Fruit fly (Drosophila melanogaster) whole organism, adult: ENCODE results near the gene Nlg2.

Experiments
- CG12768 ChIP-seq: fragments of 200-800 bp; sonication (Bioruptor generic); optimal IDR thresholded peaks from 2 replicates; lab custom pipeline; 2017; ENCODE audit warnings: missing biosample characterization, missing genetic modification characterization, mild to moderate bottlenecking, moderate library complexity, missing genetic modification reagents
- CG14711 ChIP-seq: fragments of 200-800 bp; sonication (Bioruptor generic); optimal IDR thresholded peaks from 2 replicates; lab custom pipeline; 2018; ENCODE audit warnings: missing biosample characterization, mild to moderate bottlenecking, missing genetic modification characterization, moderate library complexity
- CG7045 ChIP-seq: fragments of 200-800 bp; sonication (Bioruptor generic); optimal IDR thresholded peaks from 2 replicates; lab custom pipeline; 2017; ENCODE audit warnings: missing biosample characterization, mild to moderate bottlenecking, missing genetic modification characterization
- Clk ChIP-seq: fragments of 200-800 bp; sonication (Bioruptor generic); optimal IDR thresholded peaks from 2 replicates; lab custom pipeline; 2017; ENCODE audit warnings: missing biosample characterization, missing genetic modification characterization
- cnc ChIP-seq, 2 experiments: fragments of >200 bp; optimal IDR thresholded peaks; 2 replicates each; lab custom pipeline; 2017
- kay ChIP-seq: fragments of 200-800 bp; sonication (Bioruptor generic); peaks from one replicate; lab custom pipeline; 2016; ENCODE audit warnings: missing biosample characterization, missing genetic modification characterization, borderline replicate concordance
- ovo ChIP-seq: fragments of 200-800 bp; sonication (Bioruptor generic); optimal IDR thresholded peaks from 2 replicates; lab custom pipeline; 2016; ENCODE audit warnings: missing biosample characterization, missing genetic modification characterization
- pad ChIP-seq: fragments of 200-800 bp; sonication (Bioruptor generic); optimal IDR thresholded peaks from 3 replicates; lab custom pipeline; 2017; ENCODE audit warnings: missing biosample characterization, missing genetic modification characterization, mild to moderate bottlenecking, moderate library complexity, missing genetic modification reagents
- toe ChIP-seq: fragments of 200-800 bp; sonication (Bioruptor generic); optimal IDR thresholded peaks from 2 replicates; lab custom pipeline; 2016; ENCODE audit warnings: missing biosample characterization, missing genetic modification characterization

- no peak for TF ChIP-seq CG12768 (GFP tag; lab: Kevin White, UChicago)
- no peak for TF ChIP-seq cnc (optimal IDR thresholded peaks at IDR 0.05; lab: Kevin White, UChicago)
- no peak for TF ChIP-seq CG7045 (GFP tag; lab: Kevin White, UChicago)
- no peak for TF ChIP-seq CG14711 (tag; lab: Kevin White, UChicago)
- TF ChIP-seq kay (GFP tag; lab: Kevin White, UChicago), result no peak
- TF ChIP-seq ovo (GFP tag; lab: Kevin White, UChicago), result no peak
- TF ChIP-seq toe (GFP tag; lab: Kevin White, UChicago), result no peak
- no peak for TF ChIP-seq Clk (GFP tag; lab: Kevin White, UChicago)
- TF ChIP-seq pad (GFP tag; lab: Kevin White, UChicago), result no peak
Observed at dm6 chr2L:6870289-6870688, 4.4 kb upstream of the Nlg2 start, which contains the start of gene Nha1.
